Worm (Caenorhabditis elegans): ENCODE measurements around the gene glt-3.

ce11 chrIV:10110870-10111269 lies 19.2 kb upstream of the glt-3 start:
- TF ChIP-seq nhr-237 (tag; optimal IDR thresholded peaks at IDR 0.05) (no peak), nhr-25 (tag; optimal IDR thresholded peaks at IDR 0.05; ENCODE audit: borderline replicate concordance, insufficient read depth) (no peak), D1046.2 (GFP tag; IDR thresholded peaks at IDR 0.05) (no peak), hlh-30 (tag; optimal IDR thresholded peaks at IDR 0.05; ENCODE audit: insufficient read depth) (no peak), ztf-11 (tag; optimal IDR thresholded peaks at IDR 0.05) (no peak), egl-27 (tag; optimal IDR thresholded peaks at IDR 0.05) (no peak), unc-130 (GFP tag; optimal IDR thresholded peaks at IDR 0.05) (no peak)

All from whole organism, L4 larva.